Worm (Caenorhabditis elegans) whole organism, midembryonic: ENCODE data around the gene JC8.16.

ENCODE experiments used
- T22C8.4 ChIP-seq: fragments of 200-800 bp; sonication (Bioruptor generic); IDR thresholded peaks from 2 replicates; pipeline ENCODE4 v1.3.6; 2022; ENCODE audit warnings: missing genetic modification characterization, missing compliant biosample characterization
- cog-1 ChIP-seq: sonication (generic microtip); optimal IDR thresholded peaks from 2 replicates; lab custom pipeline; 2016; ENCODE audit warnings: missing genetic modification characterization, missing compliant biosample characterization
- flt-1 ChIP-seq: fragments of 200-800 bp; sonication (Bioruptor generic); IDR thresholded peaks from 2 replicates; pipeline ENCODE4 v1.3.6; 2022; ENCODE audit warnings: missing genetic modification characterization, missing compliant biosample characterization
- klf-2 ChIP-seq: fragments of 200-800 bp; sonication (Bioruptor generic); conservative IDR thresholded peaks from 2 replicates; pipeline ENCODE4 v1.3.6; 2022; ENCODE audit warnings: missing genetic modification reagents, missing genetic modification characterization, missing compliant biosample characterization
- med-1 ChIP-seq: sonication (generic microtip); optimal IDR thresholded peaks from 2 replicates; lab custom pipeline; 2017; ENCODE audit warnings: missing genetic modification characterization, mild to moderate bottlenecking, missing compliant biosample characterization, antibody characterized with exemption, missing genetic modification reagents; ENCODE audit not compliant: insufficient read depth
- ref-1 ChIP-seq: fragments of 200-800 bp; sonication (Bioruptor generic); conservative IDR thresholded peaks from 2 replicates; pipeline ENCODE4 v1.3.6; 2022; ENCODE audit warnings: missing genetic modification reagents, missing genetic modification characterization, missing compliant biosample characterization
- tab-1 ChIP-seq: fragments of 200-800 bp; sonication (Bioruptor generic); IDR thresholded peaks from 2 replicates; pipeline ENCODE4 v1.3.6; 2022; ENCODE audit warnings: missing genetic modification characterization, missing compliant biosample characterization
- ztf-23 ChIP-seq: fragments of 200-800 bp; sonication (Bioruptor generic); IDR thresholded peaks from 2 replicates; pipeline ENCODE4 v1.3.6; 2022; ENCODE audit warnings: missing genetic modification reagents, missing genetic modification characterization, missing compliant biosample characterization
- ztf-29 ChIP-seq: fragments of 200-800 bp; sonication (Bioruptor generic); IDR thresholded peaks from 2 replicates; pipeline ENCODE4 v1.3.6; 2022; ENCODE audit warnings: missing genetic modification reagents, missing genetic modification characterization, missing compliant biosample characterization

JC8.16 gene

ce11 chrIV:13303442-13303841 is 44.5 kb downstream of the JC8.16 start, which contains the start of gene Y67H2A.7:
Gene Y67H2A.7 (plus strand): TSS chrIV:13303742.
- no peak for TF ChIP-seq med-1 (GFP tag; lab: Kevin White, UChicago)
- TF ChIP-seq T22C8.4 (GFP tag; lab: Robert Waterston, UW): no peak
- no peak for TF ChIP-seq ztf-29 (GFP tag; lab: Robert Waterston, UW)
- no peak for TF ChIP-seq ztf-23
- no peak for TF ChIP-seq flt-1
- TF ChIP-seq tab-1 (GFP tag; lab: Robert Waterston, UW): no peak
- TF ChIP-seq klf-2 (GFP tag; lab: Robert Waterston, UW): no peak
- no peak for TF ChIP-seq cog-1 (tag; lab: Kevin White, UChicago)
- no peak for TF ChIP-seq ref-1 (GFP tag; lab: Robert Waterston, UW)

- no peak for TF ChIP-seq flt-1
- no peak for TF ChIP-seq tab-1 (GFP tag; lab: Robert Waterston, UW)
These were observed 45.8 kb downstream of the JC8.16 start for ce11 chrIV:13304786-13305185.

ce11 chrIV:13309636-13310035 is 50.7 kb downstream of the JC8.16 start:
- no peak for TF ChIP-seq ztf-23
- TF ChIP-seq cog-1 (tag; lab: Kevin White, UChicago): no peak
- TF ChIP-seq tab-1 (GFP tag; lab: Robert Waterston, UW): no peak
- TF ChIP-seq ref-1 (GFP tag; lab: Robert Waterston, UW): no peak
- no peak for TF ChIP-seq ztf-29 (GFP tag; lab: Robert Waterston, UW)
- no peak for TF ChIP-seq klf-2 (GFP tag; lab: Robert Waterston, UW)
- TF ChIP-seq T22C8.4 (GFP tag; lab: Robert Waterston, UW): no peak
- no peak for TF ChIP-seq flt-1
- no peak for TF ChIP-seq med-1 (GFP tag; lab: Kevin White, UChicago)
